Fruit fly (Drosophila melanogaster) whole organism, embryonic: ENCODE data around the gene Vti1b.

Experiments used
- CG1024 ChIP-seq: fragments of 200-800 bp; sonication (Bioruptor generic); IDR thresholded peaks from 2 replicates; pipeline ENCODE4 v1.3.6; 2022; ENCODE audit warnings: missing biosample characterization, missing genetic modification characterization
- CG10274 ChIP-seq: fragments of 200-800 bp; sonication (Bioruptor generic); optimal IDR thresholded peaks from 3 replicates; lab custom pipeline; 2017; ENCODE audit warnings: missing biosample characterization, mild to moderate bottlenecking, missing genetic modification characterization
- CG10366 ChIP-seq: fragments of 200-800 bp; sonication (Bioruptor generic); IDR thresholded peaks from 2 replicates; pipeline ENCODE4 v1.3.6; 2022; ENCODE audit warnings: missing biosample characterization, missing genetic modification characterization
- CG11456 ChIP-seq: fragments of 200-800 bp; sonication (Bioruptor generic); IDR thresholded peaks from 3 replicates; pipeline ENCODE4 v1.3.6; 2022; ENCODE audit warnings: missing biosample characterization, missing genetic modification characterization
- CG12659 ChIP-seq: fragments of 200-800 bp; sonication (Bioruptor generic); optimal IDR thresholded peaks from 3 replicates; lab custom pipeline; 2017; ENCODE audit warnings: mild to moderate bottlenecking, missing biosample characterization, missing genetic modification reagents, missing genetic modification characterization
- CG13424 ChIP-seq: fragments of 200-800 bp; sonication (Bioruptor generic); optimal IDR thresholded peaks from 2 replicates; lab custom pipeline; 2019; ENCODE audit warnings: missing biosample characterization, mild to moderate bottlenecking, missing genetic modification characterization, moderate library complexity
- CG14014 ChIP-seq: fragments of 200-800 bp; sonication (Bioruptor generic); IDR thresholded peaks from 2 replicates; pipeline ENCODE4 v1.3.6; 2022; ENCODE audit warnings: missing biosample characterization, missing genetic modification characterization
- CG14050 ChIP-seq: fragments of 200-800 bp; sonication (Bioruptor generic); IDR thresholded peaks from 3 replicates; pipeline ENCODE4 v1.3.6; 2022; ENCODE audit warnings: missing biosample characterization, missing genetic modification characterization
- CG15011 ChIP-seq: fragments of 200-800 bp; sonication (Bioruptor generic); optimal IDR thresholded peaks from 3 replicates; lab custom pipeline; 2018; ENCODE audit warnings: missing biosample characterization, mild to moderate bottlenecking, missing genetic modification characterization
- CG18262 ChIP-seq: fragments of 200-800 bp; optimal IDR thresholded peaks from 3 replicates; lab custom pipeline; 2019; ENCODE audit warnings: missing biosample characterization, mild to moderate bottlenecking, missing genetic modification characterization, moderate library complexity
- CG1832 ChIP-seq: fragments of 200-800 bp; sonication (Bioruptor generic); optimal IDR thresholded peaks from 2 replicates; lab custom pipeline; 2017; ENCODE audit warnings: missing biosample characterization, mild to moderate bottlenecking, missing genetic modification characterization, inconsistent platforms
- CG18619 ChIP-seq: fragments of 200-800 bp; sonication (Bioruptor generic); optimal IDR thresholded peaks from 3 replicates; lab custom pipeline; 2017; ENCODE audit warnings: missing biosample characterization, mild to moderate bottlenecking, missing genetic modification characterization
- CG32532 ChIP-seq: fragments of 200-800 bp; sonication (Bioruptor generic); IDR thresholded peaks from 2 replicates; pipeline ENCODE4 v1.3.6; 2022; ENCODE audit warnings: missing biosample characterization, missing genetic modification characterization
- CG33213 ChIP-seq: fragments of 200-800 bp; sonication (Bioruptor generic); optimal IDR thresholded peaks from 3 replicates; lab custom pipeline; 2016; ENCODE audit warnings: missing biosample characterization, missing genetic modification characterization
- CG4360 ChIP-seq: fragments of 200-800 bp; sonication (Bioruptor generic); IDR thresholded peaks from 2 replicates; pipeline ENCODE4 v1.3.6; 2022; ENCODE audit warnings: missing biosample characterization, missing genetic modification characterization
- CG4424 ChIP-seq: fragments of 200-800 bp; sonication (Bioruptor generic); optimal IDR thresholded peaks from 3 replicates; lab custom pipeline; 2016; ENCODE audit warnings: missing biosample characterization, missing genetic modification characterization
- CG4617 ChIP-seq: fragments of 200-800 bp; sonication (Bioruptor generic); optimal IDR thresholded peaks from 3 replicates; lab custom pipeline; 2016; ENCODE audit warnings: missing biosample characterization, missing genetic modification characterization, borderline replicate concordance
- CG6683 ChIP-seq: fragments of 200-800 bp; sonication (Bioruptor generic); optimal IDR thresholded peaks from 2 replicates; lab custom pipeline; 2017; ENCODE audit warnings: missing biosample characterization, mild to moderate bottlenecking, missing genetic modification characterization, missing genetic modification reagents
- CG6765 ChIP-seq: fragments of 200-800 bp; sonication (Bioruptor generic); optimal IDR thresholded peaks from 3 replicates; lab custom pipeline; 2017; ENCODE audit warnings: missing biosample characterization, mild to moderate bottlenecking, missing genetic modification characterization
- CG7556 ChIP-seq: fragments of 200-800 bp; sonication (Bioruptor generic); optimal IDR thresholded peaks from 2 replicates; lab custom pipeline; 2017; ENCODE audit warnings: missing biosample characterization, mild to moderate bottlenecking, missing genetic modification characterization
- CG8388 ChIP-seq: fragments of 200-800 bp; sonication (Bioruptor generic); optimal IDR thresholded peaks from 2 replicates; lab custom pipeline; 2019; ENCODE audit warnings: missing biosample characterization, mild to moderate bottlenecking, missing genetic modification characterization, moderate library complexity
- CG9609 ChIP-seq: fragments of 200-800 bp; sonication (Bioruptor generic); optimal IDR thresholded peaks from 3 replicates; lab custom pipeline; 2016; ENCODE audit warnings: missing biosample characterization, missing genetic modification characterization
- CG9727 ChIP-seq: fragments of 200-800 bp; sonication (Bioruptor generic); optimal IDR thresholded peaks from 3 replicates; lab custom pipeline; 2017; ENCODE audit warnings: missing biosample characterization, mild to moderate bottlenecking, missing genetic modification characterization
- CG9817 ChIP-seq: fragments of 200-800 bp; sonication (Bioruptor generic); optimal IDR thresholded peaks from 2 replicates; lab custom pipeline; 2018; ENCODE audit warnings: missing biosample characterization, mild to moderate bottlenecking, missing genetic modification characterization, moderate library complexity
- CTCF ChIP-seq: fragments of 200-800 bp; sonication (Bioruptor generic); optimal IDR thresholded peaks from 2 replicates; lab custom pipeline; 2017; ENCODE audit warnings: missing biosample characterization, mild to moderate bottlenecking, missing genetic modification characterization, moderate library complexity
- Fer2 ChIP-seq: fragments of 200-800 bp; sonication (Bioruptor generic); optimal IDR thresholded peaks from 2 replicates; lab custom pipeline; 2018; ENCODE audit warnings: missing biosample characterization, mild to moderate bottlenecking, missing genetic modification characterization, moderate library complexity
- Fer3 ChIP-seq: fragments of 200-800 bp; sonication (Bioruptor generic); optimal IDR thresholded peaks from 2 replicates; lab custom pipeline; 2018; ENCODE audit warnings: missing biosample characterization, mild to moderate bottlenecking, missing genetic modification characterization, moderate library complexity
- Gug ChIP-seq: fragments of 200-800 bp; sonication (Bioruptor generic); IDR thresholded peaks from 4 replicates; pipeline ENCODE4 v1.3.6; 2022; ENCODE audit warnings: missing biosample characterization, missing genetic modification characterization
- HLHmδ ChIP-seq: fragments of 200-800 bp; sonication (Bioruptor generic); optimal IDR thresholded peaks from 2 replicates; lab custom pipeline; 2018; ENCODE audit warnings: missing biosample characterization, mild to moderate bottlenecking, missing genetic modification characterization, moderate library complexity
- Hr39 ChIP-seq: fragments of >200 bp; optimal IDR thresholded peaks from 2 replicates; lab custom pipeline; 2017
- Jarid2 ChIP-seq: fragments of 200-800 bp; sonication (Bioruptor generic); optimal IDR thresholded peaks from 3 replicates; lab custom pipeline; 2017; ENCODE audit warnings: mild to moderate bottlenecking, missing biosample characterization, missing genetic modification reagents, missing genetic modification characterization
- MESR4 ChIP-seq: fragments of 200-800 bp; sonication (Bioruptor generic); optimal IDR thresholded peaks from 2 replicates; lab custom pipeline; 2018; ENCODE audit warnings: missing biosample characterization, mild to moderate bottlenecking, missing genetic modification characterization, moderate library complexity
- Nf-YC ChIP-seq: fragments of 200-800 bp; optimal IDR thresholded peaks from 3 replicates; lab custom pipeline; 2019; ENCODE audit warnings: missing biosample characterization, mild to moderate bottlenecking, missing genetic modification characterization, moderate library complexity
- Opbp ChIP-seq: fragments of 200-800 bp; sonication (Bioruptor generic); IDR thresholded peaks from 3 replicates; pipeline ENCODE4 v1.3.6; 2022; ENCODE audit warnings: missing biosample characterization, missing genetic modification characterization; ENCODE audit not compliant: partially characterized antibody
- Xbp1 ChIP-seq: fragments of 200-800 bp; sonication (Bioruptor generic); optimal IDR thresholded peaks from 3 replicates; lab custom pipeline; 2016; ENCODE audit warnings: missing biosample characterization, mild to moderate bottlenecking, missing genetic modification characterization
- chm ChIP-seq: fragments of 200-800 bp; sonication (Bioruptor generic); IDR thresholded peaks from 2 replicates; pipeline ENCODE4 v1.3.6; 2022; ENCODE audit warnings: missing biosample characterization, missing genetic modification characterization
- croc ChIP-seq: fragments of 200-800 bp; sonication (Bioruptor generic); conservative IDR thresholded peaks from 3 replicates; pipeline ENCODE4 v1.3.6; 2022; ENCODE audit warnings: missing biosample characterization, missing genetic modification characterization
- danr ChIP-seq: fragments of 200-800 bp; sonication (Bioruptor generic); IDR thresholded peaks from 2 replicates; pipeline ENCODE4 v1.3.6; 2022; ENCODE audit warnings: missing biosample characterization, missing genetic modification characterization
- ewg ChIP-seq: fragments of 200-800 bp; sonication (Bioruptor generic); optimal IDR thresholded peaks from 3 replicates; lab custom pipeline; 2017; ENCODE audit warnings: mild to moderate bottlenecking, missing biosample characterization, missing genetic modification reagents, missing genetic modification characterization
- fru ChIP-seq: fragments of >200 bp; optimal IDR thresholded peaks from 2 replicates; lab custom pipeline; 2017
- ind ChIP-seq: fragments of 200-800 bp; sonication (Bioruptor generic); optimal IDR thresholded peaks from 3 replicates; lab custom pipeline; 2016; ENCODE audit warnings: missing biosample characterization, missing genetic modification characterization
- kay ChIP-seq: fragments of 200-800 bp; sonication (Bioruptor generic); optimal IDR thresholded peaks from 2 replicates; lab custom pipeline; 2016; ENCODE audit warnings: missing biosample characterization, missing genetic modification characterization
- lola ChIP-seq, 3 experiments: fragments of >200 bp in 2 of 3; fragments of 200-800 bp in 1 of 3; sonication (Bioruptor generic) in 1 of 3; optimal IDR thresholded peaks; 2 replicates each; lab custom pipeline; 2017 to 2019; ENCODE audit warnings: missing biosample characterization in 3 of 3, missing genetic modification characterization in 3 of 3, mild to moderate bottlenecking in 1 of 3, moderate library complexity in 1 of 3
- nerfin-2 ChIP-seq: fragments of 200-800 bp; sonication (Bioruptor generic); IDR thresholded peaks from 2 replicates; pipeline ENCODE4 v1.3.6; 2022; ENCODE audit warnings: missing biosample characterization, missing genetic modification characterization; ENCODE audit not compliant: partially characterized antibody
- oc ChIP-seq: fragments of 200-800 bp; sonication (Bioruptor generic); optimal IDR thresholded peaks from 2 replicates; lab custom pipeline; 2018; ENCODE audit warnings: missing biosample characterization, mild to moderate bottlenecking, missing genetic modification characterization, moderate library complexity
- org-1 ChIP-seq: fragments of 200-800 bp; sonication (Bioruptor generic); optimal IDR thresholded peaks from 2 replicates; lab custom pipeline; 2017; ENCODE audit warnings: missing biosample characterization, missing genetic modification characterization
- salm ChIP-seq: fragments of 200-800 bp; sonication (Bioruptor generic); optimal IDR thresholded peaks from 2 replicates; lab custom pipeline; 2018; ENCODE audit warnings: missing biosample characterization, mild to moderate bottlenecking, missing genetic modification characterization
- tna ChIP-seq: fragments of 200-800 bp; sonication (Bioruptor generic); IDR thresholded peaks from 2 replicates; pipeline ENCODE4 v1.3.6; 2022; ENCODE audit warnings: missing biosample characterization, missing genetic modification characterization; ENCODE audit not compliant: partially characterized antibody
- unc-4 ChIP-seq: fragments of 200-800 bp; sonication (Bioruptor generic); IDR thresholded peaks from 2 replicates; pipeline ENCODE4 v1.3.6; 2022; ENCODE audit warnings: missing biosample characterization, missing genetic modification characterization; ENCODE audit not compliant: partially characterized antibody

Gene Vti1b

dm6 chr3R:18436550-18437362 lies 40.0 kb downstream of the Vti1b start:
- TF ChIP-seq danr (GFP tag; lab: Robert Waterston, UW): 0 out of 2 replicates have a peak, but pooled peaks have one; percentile 13
- no peak for TF ChIP-seq chm (GFP tag; lab: Robert Waterston, UW)
- TF ChIP-seq croc: no peak; the same call in 1 of the 3 replicates
- peak; percentile 61 for TF ChIP-seq CG9727 (GFP tag; lab: Kevin White, UChicago)
- TF ChIP-seq ind (GFP tag; lab: Kevin White, UChicago): peak; percentile 78
- TF ChIP-seq CG4617 (GFP tag; lab: Kevin White, UChicago): no peak
- TF ChIP-seq MESR4 (GFP tag; lab: Kevin White, UChicago): no peak
- peak; percentile 50; the same call in 1 of the 2 replicates for TF ChIP-seq CG14014 (GFP tag; lab: Robert Waterston, UW)
- no peak for TF ChIP-seq lola (GFP tag; optimal IDR thresholded peaks at IDR 0.05; lab: Kevin White, UChicago)
- peak; percentile 47 for TF ChIP-seq ewg (GFP tag; lab: Kevin White, UChicago)
- peak; percentile 15; the same call in 1 of the 2 replicates for TF ChIP-seq CG1024 (GFP tag; lab: Robert Waterston, UW)
- no peak for TF ChIP-seq CG11456 (GFP tag; lab: Robert Waterston, UW)
- peak; percentile 65 for TF ChIP-seq CG4424 (GFP tag; lab: Kevin White, UChicago)
- TF ChIP-seq CG9609 (GFP tag; lab: Kevin White, UChicago): peak; percentile 34
- TF ChIP-seq CG9817 (tag; lab: Kevin White, UChicago): peak; percentile 33
- peak; percentile 60 for TF ChIP-seq org-1
- peak; percentile 39 for TF ChIP-seq oc (tag; lab: Kevin White, UChicago)
- TF ChIP-seq CG15011 (GFP tag; lab: Kevin White, UChicago): peak; percentile 67
- peak; percentile 73 for TF ChIP-seq Fer3 (tag; lab: Kevin White, UChicago)
- no peak for TF ChIP-seq fru (lab: Kevin White, UChicago)
- no peak for TF ChIP-seq nerfin-2 (GFP tag; lab: Robert Waterston, UW)
- peak; percentile 40 for TF ChIP-seq CG10366 (GFP tag; lab: Robert Waterston, UW)
- TF ChIP-seq Opbp (GFP tag; lab: Robert Waterston, UW): no peak
- peak; percentile 12 for TF ChIP-seq Fer2 (tag; lab: Kevin White, UChicago)
- no peak for TF ChIP-seq Nf-YC (tag; lab: Kevin White, UChicago)
- TF ChIP-seq unc-4: no peak
- no peak for TF ChIP-seq salm (tag; lab: Kevin White, UChicago)
- peak; percentile 58 for TF ChIP-seq Xbp1 (GFP tag; lab: Kevin White, UChicago)
- no peak for TF ChIP-seq Jarid2 (GFP tag; lab: Kevin White, UChicago)
- TF ChIP-seq CG12659 (GFP tag; lab: Kevin White, UChicago): peak; percentile 51
- peak; percentile 73 for TF ChIP-seq CG14050 (GFP tag; lab: Robert Waterston, UW)
- peak; percentile 31 for TF ChIP-seq kay (GFP tag; lab: Kevin White, UChicago)
- TF ChIP-seq CTCF (GFP tag; lab: Kevin White, UChicago): no peak
- TF ChIP-seq CG18619: peak; percentile 53
- TF ChIP-seq CG6765 (GFP tag; lab: Kevin White, UChicago): peak; percentile 56
- TF ChIP-seq CG10274 (GFP tag; lab: Kevin White, UChicago): peak; percentile 41
- TF ChIP-seq CG7556 (GFP tag; lab: Kevin White, UChicago): peak; percentile 73
- TF ChIP-seq CG13424 (tag; lab: Kevin White, UChicago): peak; percentile 45
- TF ChIP-seq CG32532 (GFP tag; lab: Robert Waterston, UW): peak; percentile 65
- TF ChIP-seq CG6683 (GFP tag; lab: Kevin White, UChicago): no peak
- no peak for TF ChIP-seq HLHmδ (GFP tag; lab: Kevin White, UChicago)
- TF ChIP-seq Gug (GFP tag; lab: Robert Waterston, UW): peak; percentile 36; the same call in 1 of the 4 replicates
- no peak for TF ChIP-seq tna (GFP tag; lab: Robert Waterston, UW)
- peak; percentile 14 for TF ChIP-seq CG33213
- peak; percentile 36; the same call in 1 of the 2 replicates for TF ChIP-seq CG4360 (GFP tag; lab: Robert Waterston, UW)
- peak; percentile 7 for TF ChIP-seq CG8388
- no peak for TF ChIP-seq CG18262 (tag; lab: Kevin White, UChicago)
- TF ChIP-seq Hr39: no peak
- peak; percentile 80 for TF ChIP-seq CG1832 (GFP tag; lab: Kevin White, UChicago)
